Worm (Caenorhabditis elegans) whole organism, young adult: ENCODE data around the gene rpb-2.

Experiments used
- F33H1.4 ChIP-seq: fragments of 200-800 bp; sonication (Bioruptor generic); IDR thresholded peaks from 2 replicates; pipeline ENCODE4 v1.3.6; 2022; ENCODE audit warnings: missing genetic modification reagents, missing genetic modification characterization, missing compliant biosample characterization
- F37B4.10 ChIP-seq: fragments of 200-800 bp; sonication (Bioruptor generic); IDR thresholded peaks from 2 replicates; pipeline ENCODE4 v1.3.6; 2022; ENCODE audit warnings: missing genetic modification characterization, missing compliant biosample characterization
- F49E8.2 ChIP-seq: sonication (generic microtip); optimal IDR thresholded peaks from 3 replicates; lab custom pipeline; 2017; ENCODE audit warnings: missing genetic modification characterization, mild to moderate bottlenecking, missing compliant biosample characterization, antibody characterized with exemption, moderate library complexity; ENCODE audit not compliant: insufficient read depth
- F52B5.7 ChIP-seq: sonication (generic microtip); optimal IDR thresholded peaks from 2 replicates; lab custom pipeline; 2016; ENCODE audit warnings: mild to moderate bottlenecking, missing genetic modification characterization, missing compliant biosample characterization
- K12H6.12 ChIP-seq: fragments of 200-800 bp; sonication (Bioruptor generic); optimal IDR thresholded peaks from 2 replicates; lab custom pipeline; 2018; ENCODE audit warnings: mild to moderate bottlenecking, missing genetic modification characterization, missing compliant biosample characterization
- Y53G8AR.9 ChIP-seq: fragments of 200-800 bp; sonication (Bioruptor generic); conservative IDR thresholded peaks from 2 replicates; pipeline ENCODE4 v1.3.6; 2022; ENCODE audit warnings: missing genetic modification reagents, missing genetic modification characterization, missing compliant biosample characterization
- Y56A3A.18 ChIP-seq: fragments of 200-800 bp; sonication (Bioruptor generic); IDR thresholded peaks from 2 replicates; pipeline ENCODE4 v1.3.6; 2022; ENCODE audit warnings: missing genetic modification reagents, missing genetic modification characterization, missing compliant biosample characterization
- bed-1 ChIP-seq: fragments of 200-800 bp; sonication (Bioruptor generic); IDR thresholded peaks from 2 replicates; pipeline ENCODE4 v1.3.6; 2022; ENCODE audit warnings: missing genetic modification reagents, missing genetic modification characterization, missing compliant biosample characterization
- bed-2 ChIP-seq: fragments of 200-800 bp; sonication (Bioruptor generic); IDR thresholded peaks from 2 replicates; pipeline ENCODE4 v1.3.6; 2022; ENCODE audit warnings: missing genetic modification reagents, missing genetic modification characterization, missing compliant biosample characterization
- ccch-3 ChIP-seq: fragments of 200-800 bp; sonication (Bioruptor generic); optimal IDR thresholded peaks from 2 replicates; lab custom pipeline; 2018; ENCODE audit warnings: mild to moderate bottlenecking, missing genetic modification characterization, missing compliant biosample characterization
- cebp-1 ChIP-seq, 2 experiments: fragments of 200-800 bp in 1 of 2; sonication (Bioruptor generic) in 1 of 2; sonication (generic microtip) in 1 of 2; IDR thresholded peaks in 1 of 2; optimal IDR thresholded peaks in 1 of 2; 2 replicates each; pipeline versions ENCODE4 v1.3.6 to Lab custom; 2017 to 2022; ENCODE audit warnings: missing compliant biosample characterization in 2 of 2, missing genetic modification characterization in 2 of 2, mild to moderate bottlenecking in 1 of 2, missing genetic modification reagents in 1 of 2, moderate library complexity in 1 of 2
- cebp-2 ChIP-seq: fragments of 200-800 bp; sonication (Bioruptor generic); IDR thresholded peaks from 2 replicates; pipeline ENCODE4 v1.3.6; 2022; ENCODE audit warnings: missing genetic modification characterization, missing compliant biosample characterization
- ceh-27 ChIP-seq: fragments of 200-800 bp; sonication (Bioruptor generic); optimal IDR thresholded peaks from 2 replicates; lab custom pipeline; 2018; ENCODE audit warnings: mild to moderate bottlenecking, missing genetic modification characterization, moderate library complexity, missing compliant biosample characterization
- ceh-58 ChIP-seq: fragments of 200-800 bp; sonication (Bioruptor generic); IDR thresholded peaks from 2 replicates; pipeline ENCODE4 v1.3.6; 2022; ENCODE audit warnings: missing genetic modification characterization, missing compliant biosample characterization
- ceh-79 ChIP-seq: sonication (generic microtip); optimal IDR thresholded peaks from 2 replicates; lab custom pipeline; 2017; ENCODE audit warnings: mild to moderate bottlenecking, missing genetic modification characterization, missing compliant biosample characterization
- ceh-91 ChIP-seq: fragments of 200-800 bp; sonication (Bioruptor generic); IDR thresholded peaks from 2 replicates; pipeline ENCODE4 v1.3.6; 2022; ENCODE audit warnings: missing genetic modification reagents, missing genetic modification characterization, missing compliant biosample characterization
- chd-7 ChIP-seq: sonication (generic microtip); optimal IDR thresholded peaks from 2 replicates; lab custom pipeline; 2016; ENCODE audit warnings: mild to moderate bottlenecking, missing genetic modification characterization, moderate library complexity, missing compliant biosample characterization
- die-1 ChIP-seq: sonication (generic microtip); optimal IDR thresholded peaks from 2 replicates; lab custom pipeline; 2016; ENCODE audit warnings: missing genotype, mild to moderate bottlenecking, missing genetic modification characterization, missing compliant biosample characterization
- egrh-3 ChIP-seq: fragments of 200-800 bp; sonication (Bioruptor generic); IDR thresholded peaks from 2 replicates; pipeline ENCODE4 v1.3.6; 2022; ENCODE audit warnings: missing genetic modification reagents, missing genetic modification characterization, missing compliant biosample characterization
- gei-17 ChIP-seq: fragments of 200-800 bp; sonication (Bioruptor generic); optimal IDR thresholded peaks from 2 replicates; lab custom pipeline; 2018; ENCODE audit warnings: mild to moderate bottlenecking, missing genetic modification characterization, missing compliant biosample characterization
- hlh-12 ChIP-seq: sonication (generic microtip); optimal IDR thresholded peaks from 2 replicates; lab custom pipeline; 2016; ENCODE audit warnings: missing genetic modification characterization, missing compliant biosample characterization
- hlh-26 ChIP-seq: fragments of 200-800 bp; sonication (Bioruptor generic); conservative IDR thresholded peaks from 2 replicates; pipeline ENCODE4 v1.3.6; 2022; ENCODE audit warnings: missing genetic modification reagents, missing genetic modification characterization, missing compliant biosample characterization
- hmg-1.2 ChIP-seq: fragments of 200-800 bp; sonication (Bioruptor generic); IDR thresholded peaks from 2 replicates; pipeline ENCODE4 v1.3.6; 2022; ENCODE audit warnings: missing genetic modification reagents, missing genetic modification characterization, missing compliant biosample characterization
- hmg-20 ChIP-seq: fragments of 200-800 bp; sonication (Bioruptor generic); IDR thresholded peaks from 2 replicates; pipeline ENCODE4 v1.3.6; 2022; ENCODE audit warnings: missing genetic modification reagents, missing genetic modification characterization, missing compliant biosample characterization
- hsf-1 ChIP-seq: fragments of 200-800 bp; sonication (Bioruptor generic); IDR thresholded peaks from 2 replicates; pipeline ENCODE4 v1.3.6; 2022; ENCODE audit warnings: missing genetic modification reagents, missing genetic modification characterization, missing compliant biosample characterization
- let-607 ChIP-seq, 2 experiments: fragments of 200-800 bp in 1 of 2; sonication (Bioruptor generic) in 1 of 2; sonication (generic microtip) in 1 of 2; optimal IDR thresholded peaks; 2 replicates each; lab custom pipeline; 2016 to 2018; ENCODE audit warnings: mild to moderate bottlenecking in 2 of 2, missing compliant biosample characterization in 2 of 2, missing genetic modification characterization in 2 of 2, moderate library complexity in 2 of 2, missing genotype in 1 of 2
- lin-35 ChIP-seq, 3 experiments: fragments of 150-350 bp in 2 of 3; sonication (generic microtip) in 1 of 3; optimal IDR thresholded peaks; 2 replicates each; lab custom pipeline; 2014 to 2018; ENCODE audit warnings: missing biosample characterization in 3 of 3, missing genetic modification characterization in 3 of 3, missing genetic modification reagents in 3 of 3
- lsl-1 ChIP-seq: fragments of 200-800 bp; sonication (Bioruptor generic); optimal IDR thresholded peaks from 2 replicates; lab custom pipeline; 2018; ENCODE audit warnings: mild to moderate bottlenecking, missing genetic modification characterization, moderate library complexity, missing compliant biosample characterization
- madf-3 ChIP-seq: fragments of 200-800 bp; sonication (Bioruptor generic); IDR thresholded peaks from 2 replicates; pipeline ENCODE4 v1.3.6; 2022; ENCODE audit warnings: missing genetic modification reagents, missing genetic modification characterization, missing compliant biosample characterization
- mcd-1 ChIP-seq: fragments of 200-800 bp; sonication (Bioruptor generic); IDR thresholded peaks from 2 replicates; pipeline ENCODE4 v1.3.6; 2022; ENCODE audit warnings: missing genetic modification reagents, missing genetic modification characterization, missing compliant biosample characterization
- mxl-1 ChIP-seq: sonication (generic microtip); optimal IDR thresholded peaks from 2 replicates; lab custom pipeline; 2016; ENCODE audit warnings: missing genetic modification characterization, missing compliant biosample characterization
- nfya-1 ChIP-seq: sonication (generic microtip); optimal IDR thresholded peaks from 2 replicates; lab custom pipeline; 2017; ENCODE audit warnings: antibody characterized with exemption, missing compliant biosample characterization, missing genetic modification characterization, borderline replicate concordance; ENCODE audit not compliant: insufficient read depth
- nhr-27 ChIP-seq: fragments of 200-800 bp; sonication (Bioruptor generic); optimal IDR thresholded peaks from 2 replicates; lab custom pipeline; 2018; ENCODE audit warnings: mild to moderate bottlenecking, missing genetic modification characterization, moderate library complexity, missing compliant biosample characterization
- rcor-1 ChIP-seq: fragments of 200-800 bp; sonication (Bioruptor generic); IDR thresholded peaks from 2 replicates; pipeline ENCODE4 v1.3.6; 2022; ENCODE audit warnings: missing genetic modification reagents, missing genetic modification characterization, missing compliant biosample characterization
- repo-1 ChIP-seq: sonication (generic microtip); optimal IDR thresholded peaks from 2 replicates; lab custom pipeline; 2017; ENCODE audit warnings: mild to moderate bottlenecking, missing genetic modification characterization, missing compliant biosample characterization
- rpc-1 ChIP-seq, 2 experiments: fragments of 150-350 bp in 1 of 2; sonication (generic microtip) in 1 of 2; optimal IDR thresholded peaks; 2 replicates each; lab custom pipeline; 2014 to 2018; ENCODE audit warnings: missing biosample characterization in 1 of 2, missing genetic modification characterization in 1 of 2, missing genetic modification reagents in 1 of 2, missing genotype in 1 of 2
- snpc-4 ChIP-seq, 5 experiments: fragments of 150-350 bp in 1 of 5; sonication (generic microtip) in 4 of 5; optimal IDR thresholded peaks; 2 replicates each; lab custom pipeline; 2014 to 2018; ENCODE audit warnings: missing genetic modification characterization in 5 of 5, missing biosample characterization in 3 of 5, antibody characterized with exemption in 2 of 5, mild to moderate bottlenecking in 2 of 5, missing compliant biosample characterization in 2 of 5, missing genotype in 2 of 5, moderate library complexity in 2 of 5, missing genetic modification reagents in 1 of 5
- unc-62 ChIP-seq: fragments of 150-350 bp; optimal IDR thresholded peaks from 2 replicates; lab custom pipeline; 2014; ENCODE audit warnings: missing biosample characterization, missing genetic modification reagents, missing genetic modification characterization
- xnd-1 ChIP-seq: sonication (generic microtip); optimal IDR thresholded peaks from 2 replicates; lab custom pipeline; 2016; ENCODE audit warnings: missing genotype, missing genetic modification reagents, missing genetic modification characterization, missing compliant biosample characterization
- ztf-28 ChIP-seq: fragments of 200-800 bp; sonication (Bioruptor generic); IDR thresholded peaks from 2 replicates; pipeline ENCODE4 v1.3.6; 2022; ENCODE audit warnings: missing genetic modification reagents, missing genetic modification characterization, missing compliant biosample characterization

rpb-2 gene

ce11 chrIII:4895313-4895712 lies 44.1 kb upstream of the rpb-2 start (continued):
- TF ChIP-seq rpc-1 (optimal IDR thresholded peaks at IDR 0.05; lab: Kevin White, UChicago) = no peak
- TF ChIP-seq rpc-1 (tag; optimal IDR thresholded peaks at IDR 0.05; lab: Kevin White, UChicago) = no peak
- no peak for TF ChIP-seq ccch-3 (GFP tag; lab: Kevin White, UChicago)
- no peak for TF ChIP-seq hlh-26 (GFP tag; lab: Robert Waterston, UW)
- TF ChIP-seq hsf-1 (GFP tag; lab: Robert Waterston, UW) = no peak
- TF ChIP-seq, all 124 proteins: peak for 0

DNA sequence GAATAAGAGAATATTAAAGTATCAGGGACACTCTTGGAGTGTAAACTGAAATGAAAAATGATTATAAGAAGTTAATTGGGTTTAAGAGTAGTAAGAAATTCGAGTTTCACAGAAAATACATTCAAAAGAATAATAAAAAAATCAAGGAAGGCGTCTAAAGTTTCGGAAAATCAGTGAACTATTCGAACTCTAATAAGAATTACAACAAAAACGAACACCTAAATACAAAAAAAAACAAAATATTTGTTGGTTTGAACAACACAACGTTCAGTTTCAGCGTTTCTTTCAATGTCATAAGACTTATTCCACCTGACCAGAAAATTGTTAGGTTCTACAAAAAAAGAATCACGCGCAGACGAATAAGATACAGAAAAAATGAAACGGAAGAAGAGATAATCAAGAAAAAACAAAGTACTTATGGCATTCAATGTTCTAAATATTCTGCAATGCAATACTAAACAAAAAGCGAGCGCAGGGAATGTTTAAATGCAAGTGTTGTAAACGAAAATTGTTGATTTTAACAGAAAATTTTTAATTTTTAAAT lies 40.3 kb upstream of the rpb-2 start, which contains the start of gene nhl-2:
TSS of gene nhl-2 (minus strand) at position 51 of the 544 bp plus-strand sequence.
- no peak for TF ChIP-seq unc-62
- TF ChIP-seq, all 124 proteins: peak for 0

- TF ChIP-seq ceh-91 (GFP tag; lab: Robert Waterston, UW) (peak; percentile 64), lsl-1 (GFP tag; lab: Kevin White, UChicago) (peak; percentile 49), hsf-1 (GFP tag; lab: Robert Waterston, UW) (peak; percentile 75), ceh-27 (peak; percentile 100), F52B5.7 (tag; lab: Kevin White, UChicago) (peak; percentile 95), F33H1.4 (GFP tag; lab: Robert Waterston, UW) (peak; percentile 78), lin-35 (GFP tag; optimal IDR thresholded peaks at IDR 0.05; lab: Kevin White, UChicago) (peak in 2 of 3 experiments; percentile 68 to 96), gei-17 (peak; percentile 92), repo-1 (peak; percentile 97), egrh-3 (GFP tag; lab: Robert Waterston, UW) (peak; percentile 70), mcd-1 (peak; percentile 97), snpc-4 (GFP tag; optimal IDR thresholded peaks at IDR 0.05; lab: Kevin White, UChicago) (peak; percentile 69), snpc-4 (tag; optimal IDR thresholded peaks at IDR 0.05; lab: Kevin White, UChicago) (peak; percentile 77 to 91 (median 82)), Y53G8AR.9 (GFP tag; lab: Robert Waterston, UW) (peak; percentile 96), madf-3 (GFP tag; lab: Robert Waterston, UW) (peak; percentile 95), F49E8.2 (tag; lab: Kevin White, UChicago) (peak; percentile 6), bed-1 (GFP tag; lab: Robert Waterston, UW) (peak; percentile 86; the same call in 1 of the 2 replicates), xnd-1 (tag; lab: Kevin White, UChicago) (no peak), hmg-1.2 (GFP tag; lab: Robert Waterston, UW) (peak; percentile 95), K12H6.12 (tag; lab: Kevin White, UChicago) (peak; percentile 100), rpc-1 (optimal IDR thresholded peaks at IDR 0.05; lab: Kevin White, UChicago) (no peak), rpc-1 (tag; optimal IDR thresholded peaks at IDR 0.05; lab: Kevin White, UChicago) (no peak), ceh-79 (tag; lab: Kevin White, UChicago) (peak; percentile 93), ztf-28 (GFP tag; lab: Robert Waterston, UW) (peak; percentile 86), mxl-1 (tag; lab: Kevin White, UChicago) (peak; percentile 58), die-1 (tag; lab: Kevin White, UChicago) (peak; percentile 91), ceh-58 (GFP tag; lab: Robert Waterston, UW) (peak; percentile 84; the same call in 1 of the 2 replicates), nhr-27 (peak; percentile 80), F37B4.10 (GFP tag; lab: Robert Waterston, UW) (peak; percentile 94), cebp-1 (GFP tag; IDR thresholded peaks at IDR 0.05; lab: Robert Waterston, UW) (peak; percentile 87), cebp-1 (tag; optimal IDR thresholded peaks at IDR 0.05; lab: Kevin White, UChicago) (peak; percentile 98), rcor-1 (GFP tag; lab: Robert Waterston, UW) (peak; percentile 96), chd-7 (tag; lab: Kevin White, UChicago) (peak; percentile 100), nfya-1 (tag; lab: Kevin White, UChicago) (no peak), bed-2 (GFP tag; lab: Robert Waterston, UW) (peak; percentile 86), cebp-2 (GFP tag; lab: Robert Waterston, UW) (no peak), hlh-12 (no peak), Y56A3A.18 (GFP tag; lab: Robert Waterston, UW) (peak; percentile 88), let-607 (tag; optimal IDR thresholded peaks at IDR 0.05; lab: Kevin White, UChicago) (peak; percentile 94 to 95), hmg-20 (peak; percentile 83; the same call in 1 of the 2 replicates), ccch-3 (GFP tag; lab: Kevin White, UChicago) (no peak)
Observed at ce11 chrIII:4899728-4900127, 39.6 kb upstream of the rpb-2 start.
